Fruit fly (Drosophila melanogaster) Kc167 (cell line): ENCODE measurements around the gene Grip128.

Experiments used
- Sin3A ChIP-seq: fragments of >200 bp; optimal IDR thresholded peaks from 2 replicates; lab custom pipeline; 2018; ENCODE audit warnings: missing external identifiers
- psq ChIP-seq: fragments of >200 bp; optimal IDR thresholded peaks from 2 replicates; lab custom pipeline; 2017; ENCODE audit warnings: missing external identifiers

dm6 chrX:15499996-15500904 lies 28.3 kb upstream of the Grip128 start:
- TF ChIP-seq psq (lab: Kevin White, UChicago) (no peak), Sin3A (lab: Kevin White, UChicago) (no peak)
